Worm (Caenorhabditis elegans) whole organism, midembryonic: ENCODE data around the gene rbc-2.

Experiments
- cog-1 ChIP-seq: sonication (generic microtip); optimal IDR thresholded peaks from 2 replicates; lab custom pipeline; 2016; ENCODE audit warnings: missing genetic modification characterization, missing compliant biosample characterization
- flt-1 ChIP-seq: fragments of 200-800 bp; sonication (Bioruptor generic); IDR thresholded peaks from 2 replicates; pipeline ENCODE4 v1.3.6; 2022; ENCODE audit warnings: missing genetic modification characterization, missing compliant biosample characterization
- klf-2 ChIP-seq: fragments of 200-800 bp; sonication (Bioruptor generic); conservative IDR thresholded peaks from 2 replicates; pipeline ENCODE4 v1.3.6; 2022; ENCODE audit warnings: missing genetic modification reagents, missing genetic modification characterization, missing compliant biosample characterization
- tab-1 ChIP-seq: fragments of 200-800 bp; sonication (Bioruptor generic); IDR thresholded peaks from 2 replicates; pipeline ENCODE4 v1.3.6; 2022; ENCODE audit warnings: missing genetic modification characterization, missing compliant biosample characterization
- ztf-23 ChIP-seq: fragments of 200-800 bp; sonication (Bioruptor generic); IDR thresholded peaks from 2 replicates; pipeline ENCODE4 v1.3.6; 2022; ENCODE audit warnings: missing genetic modification reagents, missing genetic modification characterization, missing compliant biosample characterization
- ztf-29 ChIP-seq: fragments of 200-800 bp; sonication (Bioruptor generic); IDR thresholded peaks from 2 replicates; pipeline ENCODE4 v1.3.6; 2022; ENCODE audit warnings: missing genetic modification reagents, missing genetic modification characterization, missing compliant biosample characterization

ce11 chrIII:2553579-2553978 lies 25.1 kb upstream of the rbc-2 start:
- TF ChIP-seq ztf-23 (no peak), cog-1 (no peak), flt-1 (no peak), klf-2 (GFP tag; lab: Robert Waterston, UW) (no peak), tab-1 (GFP tag; lab: Robert Waterston, UW) (0 out of 2 replicates have a peak, but pooled peaks have one; percentile 52), ztf-29 (GFP tag; lab: Robert Waterston, UW) (no peak)
